Fruit fly (Drosophila melanogaster) whole organism, embryonic: ENCODE results near the gene hmw.

Experiments used
- B-H1 ChIP-seq: fragments of 200-800 bp; sonication (Bioruptor generic); IDR thresholded peaks from 3 replicates; pipeline ENCODE4 v1.3.6; 2022; ENCODE audit warnings: missing biosample characterization, missing genetic modification characterization
- CG11085 ChIP-seq: fragments of 200-800 bp; sonication (Bioruptor generic); IDR thresholded peaks from 2 replicates; pipeline ENCODE4 v1.3.6; 2022; ENCODE audit warnings: missing biosample characterization, missing genetic modification characterization
- CG12769 ChIP-seq: fragments of 200-800 bp; sonication (Bioruptor generic); optimal IDR thresholded peaks from 2 replicates; lab custom pipeline; 2019; ENCODE audit warnings: missing biosample characterization, mild to moderate bottlenecking, missing genetic modification characterization, moderate library complexity
- CG12942 ChIP-seq: fragments of 200-800 bp; sonication (Bioruptor generic); optimal IDR thresholded peaks from 3 replicates; lab custom pipeline; 2016; ENCODE audit warnings: missing biosample characterization, missing genetic modification characterization
- CG15696 ChIP-seq: fragments of 200-800 bp; sonication (Bioruptor generic); optimal IDR thresholded peaks from 2 replicates; lab custom pipeline; 2019; ENCODE audit warnings: missing biosample characterization, mild to moderate bottlenecking, missing genetic modification characterization, moderate library complexity
- CG18262 ChIP-seq: fragments of 200-800 bp; optimal IDR thresholded peaks from 3 replicates; lab custom pipeline; 2019; ENCODE audit warnings: missing biosample characterization, mild to moderate bottlenecking, missing genetic modification characterization, moderate library complexity
- CG1832 ChIP-seq: fragments of 200-800 bp; sonication (Bioruptor generic); optimal IDR thresholded peaks from 2 replicates; lab custom pipeline; 2017; ENCODE audit warnings: missing biosample characterization, mild to moderate bottlenecking, missing genetic modification characterization, inconsistent platforms
- CG31388 ChIP-seq: fragments of 200-800 bp; sonication (Bioruptor generic); optimal IDR thresholded peaks from 2 replicates; lab custom pipeline; 2016; ENCODE audit warnings: missing biosample characterization, missing genetic modification characterization
- CG43689 ChIP-seq: fragments of 200-800 bp; sonication (Bioruptor generic); IDR thresholded peaks from 2 replicates; pipeline ENCODE4 v1.3.6; 2022; ENCODE audit warnings: missing biosample characterization, missing genetic modification characterization
- CG6791 ChIP-seq: fragments of 200-800 bp; sonication (Bioruptor generic); IDR thresholded peaks from 3 replicates; pipeline ENCODE4 v1.3.6; 2022; ENCODE audit warnings: missing biosample characterization, missing genetic modification characterization; ENCODE audit not compliant: partially characterized antibody
- CG6854 ChIP-seq: fragments of 200-800 bp; sonication (Bioruptor generic); optimal IDR thresholded peaks from 3 replicates; lab custom pipeline; 2017; ENCODE audit warnings: missing biosample characterization, mild to moderate bottlenecking, missing genetic modification characterization
- CG8290 ChIP-seq, 3 experiments: fragments of 200-800 bp; sonication (Bioruptor generic); optimal IDR thresholded peaks; 2 replicates each; lab custom pipeline; 2016 to 2019; ENCODE audit warnings: missing biosample characterization in 3 of 3, missing genetic modification characterization in 3 of 3, mild to moderate bottlenecking in 2 of 3, moderate library complexity in 1 of 3
- D ChIP-seq, 2 experiments: fragments of 200-800 bp in 1 of 2; fragments of >200 bp in 1 of 2; sonication (Bioruptor generic) in 1 of 2; optimal IDR thresholded peaks; 2 replicates in 1 of 2; 3 replicates in 1 of 2; lab custom pipeline; 2017; ENCODE audit warnings: mild to moderate bottlenecking in 1 of 2, missing biosample characterization in 1 of 2, missing genetic modification characterization in 1 of 2, missing genetic modification reagents in 1 of 2
- Deaf1 ChIP-seq: fragments of 200-800 bp; optimal IDR thresholded peaks from 3 replicates; lab custom pipeline; 2019; ENCODE audit warnings: missing biosample characterization, mild to moderate bottlenecking, missing genetic modification characterization, moderate library complexity
- GATAe ChIP-seq: fragments of 200-800 bp; sonication (Bioruptor generic); conservative IDR thresholded peaks from 2 replicates; pipeline ENCODE4 v1.3.6; 2022; ENCODE audit warnings: missing biosample characterization, missing genetic modification characterization
- MTF-1 ChIP-seq: fragments of 200-800 bp; sonication (Bioruptor generic); optimal IDR thresholded peaks from 2 replicates; lab custom pipeline; 2018; ENCODE audit warnings: missing biosample characterization, mild to moderate bottlenecking, missing genetic modification characterization, borderline replicate concordance
- Nf-YC ChIP-seq: fragments of 200-800 bp; optimal IDR thresholded peaks from 3 replicates; lab custom pipeline; 2019; ENCODE audit warnings: missing biosample characterization, mild to moderate bottlenecking, missing genetic modification characterization, moderate library complexity
- Pdp1 ChIP-seq, 2 experiments: fragments of 200-800 bp; sonication (Bioruptor generic); optimal IDR thresholded peaks; 3 replicates each; lab custom pipeline; 2016; ENCODE audit warnings: missing biosample characterization in 2 of 2, missing genetic modification characterization in 2 of 2, mild to moderate bottlenecking in 1 of 2, moderate library complexity in 1 of 2
- Rfx ChIP-seq: fragments of 200-800 bp; sonication (Bioruptor generic); IDR thresholded peaks from 2 replicates; pipeline ENCODE4 v1.3.6; 2022; ENCODE audit warnings: missing biosample characterization, missing genetic modification characterization
- Sox100B ChIP-seq: fragments of 200-800 bp; sonication (Bioruptor generic); optimal IDR thresholded peaks from 3 replicates; lab custom pipeline; 2018; ENCODE audit warnings: missing biosample characterization, mild to moderate bottlenecking, missing genetic modification characterization
- Trl ChIP-seq, 3 experiments: fragments of >200 bp in 2 of 3; fragments of 200-800 bp in 1 of 3; sonication (Bioruptor generic) in 1 of 3; optimal IDR thresholded peaks; 2 replicates in 1 of 3; 3 replicates in 2 of 3; lab custom pipeline; 2016 to 2017; ENCODE audit warnings: missing biosample characterization in 1 of 3, missing genetic modification characterization in 1 of 3
- cg ChIP-seq: fragments of 200-800 bp; sonication (Bioruptor generic); optimal IDR thresholded peaks from 3 replicates; lab custom pipeline; 2019; ENCODE audit warnings: missing biosample characterization, mild to moderate bottlenecking, missing genetic modification characterization, moderate library complexity
- chinmo ChIP-seq: fragments of 200-800 bp; sonication (Bioruptor generic); IDR thresholded peaks from 4 replicates; pipeline ENCODE4 v1.3.6; 2022; ENCODE audit warnings: missing biosample characterization, missing genetic modification characterization; ENCODE audit not compliant: partially characterized antibody
- crol ChIP-seq: fragments of 200-800 bp; sonication (Bioruptor generic); IDR thresholded peaks from 2 replicates; pipeline ENCODE4 v1.3.6; 2022; ENCODE audit warnings: missing biosample characterization, missing genetic modification characterization
- cwo ChIP-seq: fragments of 200-800 bp; sonication (Bioruptor generic); optimal IDR thresholded peaks from 3 replicates; lab custom pipeline; 2017; ENCODE audit warnings: missing biosample characterization, missing genetic modification characterization, mild to moderate bottlenecking, moderate library complexity, missing genetic modification reagents
- en ChIP-seq: fragments of 200-800 bp; sonication (Bioruptor generic); optimal IDR thresholded peaks from 2 replicates; lab custom pipeline; 2016; ENCODE audit warnings: missing biosample characterization, missing genetic modification characterization
- gt ChIP-seq: fragments of 200-800 bp; sonication (Bioruptor generic); IDR thresholded peaks from 2 replicates; pipeline ENCODE4 v1.3.6; 2022; ENCODE audit warnings: missing biosample characterization, missing genetic modification characterization
- h ChIP-seq: fragments of >200 bp; optimal IDR thresholded peaks from 2 replicates; lab custom pipeline; 2017
- ind ChIP-seq: fragments of 200-800 bp; sonication (Bioruptor generic); optimal IDR thresholded peaks from 3 replicates; lab custom pipeline; 2016; ENCODE audit warnings: missing biosample characterization, missing genetic modification characterization
- mam ChIP-seq: fragments of 200-800 bp; sonication (Bioruptor generic); optimal IDR thresholded peaks from 3 replicates; lab custom pipeline; 2016; ENCODE audit warnings: missing biosample characterization, missing genetic modification characterization
- p53 ChIP-seq: fragments of 200-800 bp; sonication (Bioruptor generic); optimal IDR thresholded peaks from 2 replicates; lab custom pipeline; 2016; ENCODE audit warnings: missing biosample characterization, missing genetic modification characterization
- pita ChIP-seq: fragments of 200-800 bp; sonication (Bioruptor generic); optimal IDR thresholded peaks from 2 replicates; lab custom pipeline; 2017; ENCODE audit warnings: missing biosample characterization, mild to moderate bottlenecking, missing genetic modification characterization
- salm ChIP-seq: fragments of 200-800 bp; sonication (Bioruptor generic); optimal IDR thresholded peaks from 2 replicates; lab custom pipeline; 2018; ENCODE audit warnings: missing biosample characterization, mild to moderate bottlenecking, missing genetic modification characterization
- sens ChIP-seq: fragments of 200-800 bp; sonication (Bioruptor generic); peaks from one replicate; lab custom pipeline; 2016; ENCODE audit warnings: missing biosample characterization, missing genetic modification characterization
- sug ChIP-seq: fragments of 200-800 bp; optimal IDR thresholded peaks from 2 replicates; lab custom pipeline; 2019; ENCODE audit warnings: missing biosample characterization, mild to moderate bottlenecking, missing genetic modification characterization, moderate library complexity
- tll ChIP-seq, 2 experiments: fragments of 200-800 bp in 1 of 2; fragments of >200 bp in 1 of 2; sonication (Bioruptor generic) in 1 of 2; optimal IDR thresholded peaks; 2 replicates each; lab custom pipeline; 2017 to 2019; ENCODE audit warnings: missing biosample characterization in 2 of 2, missing genetic modification characterization in 2 of 2, mild to moderate bottlenecking in 1 of 2, moderate library complexity in 1 of 2
- tx ChIP-seq: fragments of 200-800 bp; sonication (Bioruptor generic); optimal IDR thresholded peaks from 2 replicates; lab custom pipeline; 2016; ENCODE audit warnings: missing biosample characterization, missing genetic modification characterization
- unc-4 ChIP-seq: fragments of 200-800 bp; sonication (Bioruptor generic); IDR thresholded peaks from 2 replicates; pipeline ENCODE4 v1.3.6; 2022; ENCODE audit warnings: missing biosample characterization, missing genetic modification characterization; ENCODE audit not compliant: partially characterized antibody
- vvl ChIP-seq: fragments of 200-800 bp; sonication (Bioruptor generic); IDR thresholded peaks from 2 replicates; pipeline ENCODE4 v1.3.6; 2022; ENCODE audit warnings: missing biosample characterization, missing genetic modification characterization

Gene hmw

DNA sequence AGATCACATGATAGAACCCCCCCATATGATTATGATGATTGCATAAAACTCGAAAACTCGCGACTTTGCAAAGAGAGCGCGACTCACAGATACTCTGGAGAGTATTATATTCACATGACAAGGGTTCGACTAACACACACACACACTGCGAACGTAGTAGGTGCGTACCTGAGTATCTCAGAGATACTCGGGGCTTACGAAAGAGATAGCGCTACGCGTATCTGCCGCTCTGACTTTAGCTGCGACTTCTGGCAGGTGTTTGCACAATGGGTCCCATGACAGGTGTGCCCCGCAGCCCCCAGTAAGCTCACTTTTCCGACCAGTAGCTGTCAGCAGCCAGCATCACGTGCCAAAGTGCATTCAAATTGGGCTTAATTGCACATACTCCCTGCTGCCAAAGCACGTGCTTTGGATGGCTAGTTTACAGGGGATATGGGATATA, 36.7 kb downstream of the hmw start:
- TF ChIP-seq Nf-YC (tag; lab: Kevin White, UChicago): no peak
- TF ChIP-seq CG12769: peak; percentile 9
- no peak for TF ChIP-seq Deaf1 (tag; lab: Kevin White, UChicago)
- peak; percentile 44 for TF ChIP-seq CG1832
- peak; percentile 5; the same call in 1 of the 2 replicates for TF ChIP-seq Rfx (GFP tag; lab: Robert Waterston, UW)
- 0 out of 2 replicates have a peak, but pooled peaks have one; percentile 12 for TF ChIP-seq unc-4 (GFP tag; lab: Robert Waterston, UW)
- TF ChIP-seq vvl (GFP tag; lab: Robert Waterston, UW): peak; percentile 33; the same call in 1 of the 2 replicates
- TF ChIP-seq MTF-1 (GFP tag; lab: Kevin White, UChicago): no peak
- TF ChIP-seq en (GFP tag; lab: Kevin White, UChicago): no peak
- peak; percentile 21 for TF ChIP-seq sug (tag; lab: Kevin White, UChicago)
- no peak for TF ChIP-seq sens (GFP tag; lab: Kevin White, UChicago)
- no peak for TF ChIP-seq CG6854 (GFP tag; lab: Kevin White, UChicago)
- TF ChIP-seq tx (GFP tag; lab: Kevin White, UChicago): no peak
- peak; percentile 66 for TF ChIP-seq cg (GFP tag; lab: Kevin White, UChicago)
- peak; percentile 81; the same call in 2 of the 4 replicates for TF ChIP-seq chinmo (GFP tag; lab: Robert Waterston, UW)
- no peak for TF ChIP-seq p53 (GFP tag; lab: Kevin White, UChicago)
- no peak for TF ChIP-seq CG18262
- 0 out of 3 replicates have a peak, but pooled peaks have one; percentile 14 for TF ChIP-seq CG6791 (GFP tag; lab: Robert Waterston, UW)
- TF ChIP-seq CG15696 (tag; lab: Kevin White, UChicago): no peak
- TF ChIP-seq GATAe (GFP tag; lab: Robert Waterston, UW): 0 out of 2 replicates have a peak, but pooled peaks have one; percentile 9
- peak; percentile 86 for TF ChIP-seq cwo
- no peak for TF ChIP-seq Sox100B (GFP tag; lab: Kevin White, UChicago)
- no peak for TF ChIP-seq ind (GFP tag; lab: Kevin White, UChicago)
- peak; percentile 54 to 65 for TF ChIP-seq Trl (optimal IDR thresholded peaks at IDR 0.05; lab: Kevin White, UChicago)
- no peak for TF ChIP-seq Trl (GFP tag; optimal IDR thresholded peaks at IDR 0.05; lab: Kevin White, UChicago)
- TF ChIP-seq salm (tag; lab: Kevin White, UChicago): no peak
- no peak for TF ChIP-seq h (lab: Kevin White, UChicago)
- TF ChIP-seq pita (GFP tag; lab: Kevin White, UChicago): no peak
- TF ChIP-seq CG12942 (GFP tag; lab: Kevin White, UChicago): no peak
- peak in 1 of 2 experiments; percentile 73 for TF ChIP-seq Pdp1 (GFP tag; optimal IDR thresholded peaks at IDR 0.05; lab: Kevin White, UChicago)
- no peak for TF ChIP-seq mam (GFP tag; lab: Kevin White, UChicago)
- TF ChIP-seq tll (GFP tag; optimal IDR thresholded peaks at IDR 0.05; lab: Kevin White, UChicago): peak in 1 of 2 experiments; percentile 33
- TF ChIP-seq CG11085 (GFP tag; lab: Robert Waterston, UW): no peak
- no peak for TF ChIP-seq CG31388
- TF ChIP-seq B-H1 (GFP tag; lab: Robert Waterston, UW): no peak
- TF ChIP-seq CG8290 (GFP tag; optimal IDR thresholded peaks at IDR 0.05; lab: Kevin White, UChicago): no peak
- TF ChIP-seq CG8290 (tag; optimal IDR thresholded peaks at IDR 0.05; lab: Kevin White, UChicago): peak in 1 of 2 experiments; percentile 13
- TF ChIP-seq CG43689 (GFP tag; lab: Robert Waterston, UW): no peak
- peak; percentile 47; the same call in 1 of the 2 replicates for TF ChIP-seq crol
- no peak for TF ChIP-seq gt (GFP tag; lab: Robert Waterston, UW)
- no peak for TF ChIP-seq D (optimal IDR thresholded peaks at IDR 0.05; lab: Kevin White, UChicago)
- no peak for TF ChIP-seq D (GFP tag; optimal IDR thresholded peaks at IDR 0.05; lab: Kevin White, UChicago)
